Fruit fly (Drosophila melanogaster): Measurements from ENCODE around the gene pns.

The pns gene

DNA sequence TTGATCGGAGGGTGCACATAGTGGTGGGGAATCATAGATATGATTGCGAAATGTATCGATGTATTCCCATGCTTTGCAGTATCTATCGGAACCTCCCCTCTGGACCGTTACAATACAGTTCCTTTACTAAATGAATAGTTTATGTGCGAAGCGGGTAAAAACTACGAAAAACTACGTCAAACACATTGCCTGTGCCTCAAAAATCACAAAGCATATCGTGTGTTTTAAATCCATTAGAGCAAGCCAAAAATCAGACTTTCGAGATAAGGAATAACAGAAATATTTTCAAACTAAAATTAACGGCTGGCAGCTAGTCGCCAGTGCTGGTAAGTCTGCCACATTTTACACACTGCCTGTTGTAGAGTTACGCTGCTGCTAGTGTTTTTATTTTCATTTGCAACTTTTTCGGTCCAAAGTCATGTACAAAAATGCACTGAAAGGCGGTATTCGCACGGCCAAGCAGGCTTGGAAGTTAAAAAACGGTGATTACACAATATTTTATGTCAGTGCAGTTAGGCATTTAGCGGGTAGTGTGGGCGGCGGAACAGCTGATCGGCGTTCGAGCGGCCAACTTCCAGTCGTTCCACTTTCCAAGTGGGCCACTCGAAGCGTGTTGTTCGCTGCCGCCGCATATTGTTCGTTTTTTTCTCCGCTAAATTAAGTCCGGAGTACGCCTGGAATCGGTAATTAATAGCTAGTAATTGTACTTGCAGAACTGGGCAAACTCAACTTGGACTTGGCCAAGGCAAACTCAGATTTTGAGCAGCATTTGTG is 19.5 kb upstream of the pns start (continued):
- TF ChIP-seq CG18764 (GFP tag; optimal IDR thresholded peaks at IDR 0.05) = no peak
- peak; percentile 62 for TF ChIP-seq trem (tag; optimal IDR thresholded peaks at IDR 0.05)
- no peak for TF ChIP-seq cg (GFP tag; optimal IDR thresholded peaks at IDR 0.05)
- no peak for TF ChIP-seq fd3F (GFP tag; optimal IDR thresholded peaks at IDR 0.05)
- TF ChIP-seq Deaf1 (tag; optimal IDR thresholded peaks at IDR 0.05) = peak; percentile 16
- peak; percentile 55 for TF ChIP-seq maf-S (GFP tag; optimal IDR thresholded peaks at IDR 0.05)
- no peak for TF ChIP-seq CG31441 (GFP tag; IDR thresholded peaks at IDR 0.05)
- 0 out of 2 replicates have a peak, but pooled peaks have one; percentile 41 for TF ChIP-seq CG32767 (GFP tag; IDR thresholded peaks at IDR 0.05)
- TF ChIP-seq gsb-n (tag; optimal IDR thresholded peaks at IDR 0.05) = no peak
- no peak for TF ChIP-seq B-H2 (GFP tag; optimal IDR thresholded peaks at IDR 0.05)
- TF ChIP-seq CG3407 (GFP tag; optimal IDR thresholded peaks at IDR 0.05) = peak; percentile 17
- no peak for TF ChIP-seq CG15479 (GFP tag; optimal IDR thresholded peaks at IDR 0.05)
- peak; percentile 48 for TF ChIP-seq Abd-B (GFP tag; optimal IDR thresholded peaks at IDR 0.05)
- peak; percentile 96 for TF ChIP-seq Sry-δ (GFP tag; optimal IDR thresholded peaks at IDR 0.05)
- TF ChIP-seq slou (GFP tag; optimal IDR thresholded peaks at IDR 0.05) = no peak
- peak; percentile 51 for TF ChIP-seq Six4 (GFP tag; optimal IDR thresholded peaks at IDR 0.05)
- TF ChIP-seq CG10321 (GFP tag; IDR thresholded peaks at IDR 0.05) = 0 out of 2 replicates have a peak, but pooled peaks have one; percentile 5
- TF ChIP-seq jing (GFP tag; optimal IDR thresholded peaks at IDR 0.05) = no peak
- TF ChIP-seq Hr39 (optimal IDR thresholded peaks at IDR 0.05) = no peak
- no peak for TF ChIP-seq z (GFP tag; IDR thresholded peaks at IDR 0.05)
- peak; percentile 69 for TF ChIP-seq CG18011 (GFP tag; optimal IDR thresholded peaks at IDR 0.05)
- TF ChIP-seq E2f1 (GFP tag; IDR thresholded peaks at IDR 0.05) = no peak; the same call in 1 of the 2 replicates
- TF ChIP-seq psq (GFP tag; optimal IDR thresholded peaks at IDR 0.05) = no peak
- TF ChIP-seq B-H1 (GFP tag; IDR thresholded peaks at IDR 0.05) = peak; percentile 31; the same call in 1 of the 3 replicates
- no peak for TF ChIP-seq fd102C (GFP tag; optimal IDR thresholded peaks at IDR 0.05)
- no peak for TF ChIP-seq zen (tag; optimal IDR thresholded peaks at IDR 0.05)
- no peak for TF ChIP-seq aop (GFP tag; IDR thresholded peaks at IDR 0.05)
- peak; percentile 74 for TF ChIP-seq HLH4C (GFP tag; IDR thresholded peaks at IDR 0.05; ENCODE audit: partially characterized antibody)
- TF ChIP-seq CG2120 (GFP tag; optimal IDR thresholded peaks at IDR 0.05) = peak; percentile 77
- TF ChIP-seq Optix (GFP tag; IDR thresholded peaks at IDR 0.05) = peak; percentile 69; the same call in 2 of the 3 replicates
- no peak for TF ChIP-seq Nf-YC (tag; optimal IDR thresholded peaks at IDR 0.05)
- peak; percentile 48 for TF ChIP-seq CG6689 (GFP tag; IDR thresholded peaks at IDR 0.05)
- TF ChIP-seq al (GFP tag; IDR thresholded peaks at IDR 0.05) = no peak
- peak; percentile 60 for TF ChIP-seq CG33213 (GFP tag; optimal IDR thresholded peaks at IDR 0.05)
- TF ChIP-seq CG12236 (GFP tag; optimal IDR thresholded peaks at IDR 0.05) = peak; percentile 19
- TF ChIP-seq Asciz (GFP tag; optimal IDR thresholded peaks at IDR 0.05) = no peak
- no peak for TF ChIP-seq h (optimal IDR thresholded peaks at IDR 0.05)
- TF ChIP-seq CG4730 (GFP tag; IDR thresholded peaks at IDR 0.05) = no peak
- TF ChIP-seq en (GFP tag; optimal IDR thresholded peaks at IDR 0.05) = peak; percentile 24
- peak; percentile 71 for TF ChIP-seq Drgx (GFP tag; IDR thresholded peaks at IDR 0.05)
- TF ChIP-seq CG10654 (GFP tag; optimal IDR thresholded peaks at IDR 0.05) = peak; percentile 51
- TF ChIP-seq HLH3B (GFP tag; IDR thresholded peaks at IDR 0.05) = no peak
- TF ChIP-seq NC2β (GFP tag; optimal IDR thresholded peaks at IDR 0.05) = peak; percentile 62
- TF ChIP-seq oc (tag; optimal IDR thresholded peaks at IDR 0.05) = no peak
- TF ChIP-seq CG10147 (GFP tag; optimal IDR thresholded peaks at IDR 0.05) = no peak
- peak; percentile 83 for TF ChIP-seq MBD-R2 (GFP tag; IDR thresholded peaks at IDR 0.05)
- peak; percentile 36; the same call in 1 of the 2 replicates for TF ChIP-seq ato (GFP tag; IDR thresholded peaks at IDR 0.05; ENCODE audit: partially characterized antibody)
- TF ChIP-seq bsh (GFP tag; optimal IDR thresholded peaks at IDR 0.05) = peak; percentile 41 to 43
- TF ChIP-seq ro (GFP tag; IDR thresholded peaks at IDR 0.05) = no peak
- peak; percentile 0 for TF ChIP-seq D19B (GFP tag; optimal IDR thresholded peaks at IDR 0.05)

Data from whole organism, embryonic.